Fruit fly (Drosophila melanogaster) whole organism, pupa: Measurements from ENCODE around the gene CG15478.

ENCODE experiments used
- CG10348 ChIP-seq: fragments of 200-800 bp; sonication (Bioruptor generic); IDR thresholded peaks from 2 replicates; pipeline ENCODE4 v1.3.6; 2022; ENCODE audit warnings: missing biosample characterization, missing genetic modification characterization
- CG12605 ChIP-seq: fragments of 200-800 bp; sonication (Bioruptor generic); IDR thresholded peaks from 2 replicates; pipeline ENCODE4 v1.3.6; 2022; ENCODE audit warnings: missing biosample characterization, missing genetic modification characterization
- CG13204 ChIP-seq: fragments of 200-800 bp; sonication (Bioruptor generic); optimal IDR thresholded peaks from 2 replicates; lab custom pipeline; 2018; ENCODE audit warnings: missing biosample characterization, mild to moderate bottlenecking, missing genetic modification characterization, moderate library complexity
- CG14655 ChIP-seq: fragments of 200-800 bp; sonication (Bioruptor generic); optimal IDR thresholded peaks from 3 replicates; lab custom pipeline; 2017; ENCODE audit warnings: mild to moderate bottlenecking, missing biosample characterization, missing genetic modification reagents, missing genetic modification characterization
- CG15710 ChIP-seq: fragments of 200-800 bp; sonication (Bioruptor generic); optimal IDR thresholded peaks from 2 replicates; lab custom pipeline; 2018; ENCODE audit warnings: missing biosample characterization, mild to moderate bottlenecking, missing genetic modification characterization, moderate library complexity
- CG17806 ChIP-seq: fragments of 200-800 bp; sonication (Bioruptor generic); optimal IDR thresholded peaks from 2 replicates; lab custom pipeline; 2018; ENCODE audit warnings: missing biosample characterization, mild to moderate bottlenecking, missing genetic modification characterization, moderate library complexity
- CG32121 ChIP-seq: fragments of 200-800 bp; sonication (Bioruptor generic); IDR thresholded peaks from 2 replicates; pipeline ENCODE4 v1.3.6; 2022; ENCODE audit warnings: missing biosample characterization, missing genetic modification characterization
- CG34367 ChIP-seq: fragments of 200-800 bp; sonication (Bioruptor generic); optimal IDR thresholded peaks from 2 replicates; lab custom pipeline; 2018; ENCODE audit warnings: missing biosample characterization, mild to moderate bottlenecking, missing genetic modification characterization
- CG4496 ChIP-seq: fragments of 200-800 bp; sonication (Bioruptor generic); IDR thresholded peaks from 3 replicates; pipeline ENCODE4 v1.3.6; 2022; ENCODE audit warnings: missing biosample characterization, missing genetic modification characterization
- CG8159 ChIP-seq: fragments of 200-800 bp; sonication (Bioruptor generic); optimal IDR thresholded peaks from 3 replicates; lab custom pipeline; 2018; ENCODE audit warnings: missing biosample characterization, mild to moderate bottlenecking, missing genetic modification characterization, moderate library complexity
- CG8301 ChIP-seq: fragments of 200-800 bp; sonication (Bioruptor generic); optimal IDR thresholded peaks from 2 replicates; lab custom pipeline; 2018; ENCODE audit warnings: missing biosample characterization, mild to moderate bottlenecking, missing genetic modification characterization
- CG9948 ChIP-seq: fragments of 200-800 bp; sonication (Bioruptor generic); optimal IDR thresholded peaks from 2 replicates; lab custom pipeline; 2018; ENCODE audit warnings: missing biosample characterization, mild to moderate bottlenecking, missing genetic modification characterization, moderate library complexity
- D1 ChIP-seq: fragments of 200-800 bp; sonication (Bioruptor generic); optimal IDR thresholded peaks from 2 replicates; lab custom pipeline; 2018; ENCODE audit warnings: missing biosample characterization, mild to moderate bottlenecking, missing genetic modification characterization, moderate library complexity
- EcR ChIP-seq: fragments of 200-800 bp; sonication (Bioruptor generic); optimal IDR thresholded peaks from 3 replicates; lab custom pipeline; 2019; ENCODE audit warnings: missing biosample characterization, missing genetic modification characterization, mild to moderate bottlenecking, moderate library complexity, missing genetic modification reagents
- Ets98B ChIP-seq: fragments of 200-800 bp; sonication (Bioruptor generic); IDR thresholded peaks from 2 replicates; pipeline ENCODE4 v1.3.6; 2022; ENCODE audit warnings: missing biosample characterization, missing genetic modification characterization
- Pif1A ChIP-seq: fragments of 200-800 bp; sonication (Bioruptor generic); optimal IDR thresholded peaks from 3 replicates; lab custom pipeline; 2016; ENCODE audit warnings: missing biosample characterization, missing genetic modification characterization
- Pif1B ChIP-seq: fragments of 200-800 bp; sonication (Bioruptor generic); optimal IDR thresholded peaks from 3 replicates; lab custom pipeline; 2016; ENCODE audit warnings: missing biosample characterization, missing genetic modification characterization
- Snoo ChIP-seq: fragments of 200-800 bp; sonication (Bioruptor generic); optimal IDR thresholded peaks from 3 replicates; lab custom pipeline; 2017; ENCODE audit warnings: missing biosample characterization, mild to moderate bottlenecking, missing genetic modification characterization, inconsistent platforms
- fd96Ca ChIP-seq: fragments of 200-800 bp; sonication (Bioruptor generic); IDR thresholded peaks from 3 replicates; pipeline ENCODE4 v1.3.6; 2022; ENCODE audit warnings: missing biosample characterization, missing genetic modification characterization
- gl ChIP-seq: fragments of 200-800 bp; sonication (Bioruptor generic); optimal IDR thresholded peaks from 2 replicates; lab custom pipeline; 2018; ENCODE audit warnings: missing biosample characterization, mild to moderate bottlenecking, missing genetic modification characterization
- rn ChIP-seq: fragments of 200-800 bp; sonication (Bioruptor generic); IDR thresholded peaks from 2 replicates; pipeline ENCODE4 v1.3.6; 2022; ENCODE audit warnings: missing biosample characterization, missing genetic modification characterization

Gene CG15478

dm6 chrX:7703001-7703864 lies 14.5 kb downstream of the CG15478 start:
- TF ChIP-seq gl (tag; lab: Kevin White, UChicago) (peak; percentile 27), Pif1B (peak; percentile 96), CG12605 (GFP tag; lab: Robert Waterston, UW) (peak; percentile 84), Ets98B (peak; percentile 90), CG15710 (tag; lab: Kevin White, UChicago) (peak; percentile 42), CG9948 (tag; lab: Kevin White, UChicago) (peak; percentile 37), CG14655 (GFP tag; lab: Kevin White, UChicago) (peak; percentile 73), Snoo (peak; percentile 93), CG10348 (GFP tag; lab: Robert Waterston, UW) (peak; percentile 70), CG4496 (GFP tag; lab: Robert Waterston, UW) (peak; percentile 90), rn (peak; percentile 68), CG8301 (peak; percentile 77), fd96Ca (GFP tag; lab: Robert Waterston, UW) (peak; percentile 93), CG17806 (tag; lab: Kevin White, UChicago) (peak; percentile 52), Pif1A (GFP tag; lab: Kevin White, UChicago) (peak; percentile 96), CG32121 (GFP tag; lab: Robert Waterston, UW) (peak; percentile 83), CG34367 (tag; lab: Kevin White, UChicago) (peak; percentile 48)

DNA sequence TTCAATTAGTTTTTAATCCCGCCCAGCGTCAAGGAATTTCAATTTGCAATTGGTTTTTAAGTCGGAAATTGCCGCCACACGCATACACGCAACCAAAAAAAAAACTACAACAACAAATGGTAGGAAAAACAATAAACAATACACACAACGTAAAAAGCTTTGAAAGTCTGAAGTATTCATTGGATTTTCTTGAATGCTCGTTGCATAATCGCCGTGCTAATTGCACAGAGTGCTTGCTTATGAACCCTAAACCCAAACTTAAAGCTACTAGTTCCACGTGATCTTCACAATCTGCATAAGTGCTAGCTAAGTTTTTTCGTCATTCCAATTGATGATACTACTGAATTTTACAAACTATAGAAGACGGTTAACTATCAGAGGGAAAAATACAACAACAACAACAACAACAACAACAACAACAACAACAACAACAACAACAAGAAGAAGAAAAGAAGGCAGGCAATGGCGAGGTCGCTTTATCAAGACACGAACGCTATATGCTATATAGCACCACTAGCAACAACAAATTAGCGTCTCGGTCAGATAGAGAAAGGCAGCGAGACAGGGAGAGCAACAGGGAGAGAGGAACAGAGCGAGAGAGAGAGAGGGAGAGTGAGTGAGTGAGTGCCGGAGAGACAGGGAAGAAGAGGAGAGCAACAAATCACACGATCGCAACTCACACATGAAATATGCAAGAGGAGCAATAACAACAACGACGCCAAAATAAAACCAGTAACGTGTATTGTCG lies 15.4 kb downstream of the CG15478 start:
- TF ChIP-seq gl (tag; lab: Kevin White, UChicago): peak; percentile 44
- TF ChIP-seq rn: no peak
- TF ChIP-seq CG12605 (GFP tag; lab: Robert Waterston, UW): peak; percentile 50; the same call in 1 of the 2 replicates
- peak; percentile 64 for TF ChIP-seq Ets98B
- 0 out of 3 replicates have a peak, but pooled peaks have one; percentile 24 for TF ChIP-seq fd96Ca (GFP tag; lab: Robert Waterston, UW)
- TF ChIP-seq CG10348 (GFP tag; lab: Robert Waterston, UW): no peak
- TF ChIP-seq CG4496 (GFP tag; lab: Robert Waterston, UW): peak; percentile 33; the same call in 1 of the 3 replicates

dm6 chrX:7701282-7702078 lies 16.3 kb downstream of the CG15478 start:
- no peak for TF ChIP-seq EcR (GFP tag; lab: Kevin White, UChicago)
- peak; percentile 48; the same call in 1 of the 2 replicates for TF ChIP-seq Ets98B
- TF ChIP-seq Snoo: no peak
- TF ChIP-seq fd96Ca (GFP tag; lab: Robert Waterston, UW): peak; percentile 39; the same call in 1 of the 3 replicates
- TF ChIP-seq CG9948 (tag; lab: Kevin White, UChicago): no peak
- peak; percentile 67 for TF ChIP-seq CG4496 (GFP tag; lab: Robert Waterston, UW)
- TF ChIP-seq CG14655 (GFP tag; lab: Kevin White, UChicago): peak; percentile 28
- peak; percentile 51 for TF ChIP-seq CG12605 (GFP tag; lab: Robert Waterston, UW)
- no peak; the same call in 1 of the 2 replicates for TF ChIP-seq CG32121 (GFP tag; lab: Robert Waterston, UW)
- TF ChIP-seq Pif1A (GFP tag; lab: Kevin White, UChicago): no peak
- no peak for TF ChIP-seq CG8159 (tag; lab: Kevin White, UChicago)
- TF ChIP-seq CG34367 (tag; lab: Kevin White, UChicago): no peak
- no peak for TF ChIP-seq CG17806 (tag; lab: Kevin White, UChicago)
- TF ChIP-seq gl (tag; lab: Kevin White, UChicago): no peak
- TF ChIP-seq CG13204 (GFP tag; lab: Kevin White, UChicago): no peak
- no peak for TF ChIP-seq CG10348 (GFP tag; lab: Robert Waterston, UW)
- TF ChIP-seq CG8301: peak; percentile 10
- TF ChIP-seq CG15710 (tag; lab: Kevin White, UChicago): no peak

DNA sequence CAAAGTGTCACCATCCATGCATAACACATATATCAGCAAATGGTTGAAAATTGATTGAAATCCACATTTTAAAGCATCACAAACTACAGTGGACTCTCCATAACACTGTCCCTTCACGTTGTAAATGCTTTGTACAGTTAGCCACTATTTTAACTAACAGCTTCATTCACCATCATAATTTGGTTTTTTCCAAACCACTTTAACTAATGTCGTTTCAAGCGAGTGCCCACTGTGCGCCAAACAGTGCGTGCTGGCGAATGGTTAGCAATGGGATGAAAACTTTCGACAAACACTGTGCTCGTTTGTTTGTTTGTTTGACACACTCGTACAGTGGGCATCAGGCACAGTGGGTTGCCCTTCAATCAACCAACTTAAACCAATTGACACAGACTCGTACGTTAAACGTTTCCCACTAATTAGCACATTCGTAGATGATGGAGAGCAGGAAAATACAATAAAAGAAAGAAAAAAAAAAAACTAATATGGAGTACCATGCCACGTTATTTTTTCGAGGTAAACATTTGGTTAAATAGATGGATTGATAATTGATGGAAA lies 17.4 kb downstream of the CG15478 start:
- TF ChIP-seq CG8301 (peak; percentile 77), CG34367 (tag; lab: Kevin White, UChicago) (peak; percentile 56), CG14655 (GFP tag; lab: Kevin White, UChicago) (peak; percentile 81), CG17806 (tag; lab: Kevin White, UChicago) (peak; percentile 64), rn (peak; percentile 75), CG13204 (GFP tag; lab: Kevin White, UChicago) (no peak), Snoo (peak; percentile 26), CG32121 (GFP tag; lab: Robert Waterston, UW) (peak; percentile 93), Pif1A (GFP tag; lab: Kevin White, UChicago) (peak; percentile 44), CG4496 (GFP tag; lab: Robert Waterston, UW) (peak; percentile 96), D1 (tag; lab: Kevin White, UChicago) (peak; percentile 14), CG15710 (tag; lab: Kevin White, UChicago) (peak; percentile 54), CG10348 (GFP tag; lab: Robert Waterston, UW) (peak; percentile 85), EcR (GFP tag; lab: Kevin White, UChicago) (no peak), Pif1B (peak; percentile 56), fd96Ca (GFP tag; lab: Robert Waterston, UW) (peak; percentile 95), gl (tag; lab: Kevin White, UChicago) (no peak), CG8159 (tag; lab: Kevin White, UChicago) (peak; percentile 50), CG12605 (GFP tag; lab: Robert Waterston, UW) (peak; percentile 86), Ets98B (peak; percentile 93), CG9948 (tag; lab: Kevin White, UChicago) (peak; percentile 54)
- TF ChIP-seq, all 21 proteins: peak for 18
